Fruit fly (Drosophila melanogaster): ENCODE data around the gene Myo95E.

Myo95E gene

DNA sequence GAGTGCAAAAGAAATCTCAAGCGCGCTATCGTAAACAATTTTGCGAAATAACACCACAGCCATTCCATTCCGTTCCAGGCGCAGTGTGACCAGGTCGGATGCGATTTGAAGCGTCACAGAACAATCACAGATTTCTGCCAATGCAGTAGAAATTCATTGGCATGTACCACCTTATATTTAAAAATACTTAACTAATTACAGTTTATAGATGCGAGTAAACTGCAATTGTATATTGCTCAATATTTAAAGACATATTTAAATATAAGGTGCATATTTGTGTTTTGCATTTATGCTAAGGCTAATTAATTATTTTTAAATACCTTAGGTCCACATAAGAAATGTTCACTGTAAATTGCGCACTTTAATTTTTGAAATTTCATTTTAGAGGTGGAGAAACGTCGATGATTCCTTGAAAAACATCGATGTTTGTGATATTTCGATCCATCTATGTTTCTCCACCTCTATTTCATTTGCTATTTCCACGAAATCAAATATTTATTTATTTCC is 32.1 kb upstream of the Myo95E start, which contains the start of the genes SMC6 and CG6204 (continued):
- TF ChIP-seq salr (GFP tag; optimal IDR thresholded peaks at IDR 0.05) (peak in 1 of 2 experiments; percentile 89), eg (GFP tag; IDR thresholded peaks at IDR 0.05) (peak; percentile 97), fd85E (GFP tag; optimal IDR thresholded peaks at IDR 0.05) (peak; percentile 85), Ets21C (GFP tag; optimal IDR thresholded peaks at IDR 0.05) (peak; percentile 95), Blimp-1 (GFP tag; optimal IDR thresholded peaks at IDR 0.05) (peak; percentile 78), Hr38 (GFP tag; optimal IDR thresholded peaks at IDR 0.05) (no peak), spab (GFP tag; optimal IDR thresholded peaks at IDR 0.05) (peak; percentile 90), topi (GFP tag; optimal IDR thresholded peaks at IDR 0.05) (peak; percentile 95), Eip93F (GFP tag; optimal IDR thresholded peaks at IDR 0.05) (peak; percentile 82), CG10669 (GFP tag; optimal IDR thresholded peaks at IDR 0.05) (peak; percentile 95), Hr4 (GFP tag; optimal IDR thresholded peaks at IDR 0.05) (peak; percentile 97), CG32006 (GFP tag; optimal IDR thresholded peaks at IDR 0.05) (peak; percentile 95), Hr39 (GFP tag; optimal IDR thresholded peaks at IDR 0.05) (peak; percentile 96), Ets96B (tag; optimal IDR thresholded peaks at IDR 0.05) (peak; percentile 96), vri (GFP tag; optimal IDR thresholded peaks at IDR 0.05) (no peak), lz (GFP tag; optimal IDR thresholded peaks at IDR 0.05) (peak; percentile 96), Smox (GFP tag; optimal IDR thresholded peaks at IDR 0.05) (peak; percentile 95), cyc (GFP tag; optimal IDR thresholded peaks at IDR 0.05) (peak; percentile 97), CG9139 (GFP tag; optimal IDR thresholded peaks at IDR 0.05) (peak; percentile 86), dsx (GFP tag; optimal IDR thresholded peaks at IDR 0.05; ENCODE audit: poor library complexity, severe bottlenecking) (peak; percentile 93), CG8632 (GFP tag; optimal IDR thresholded peaks at IDR 0.05) (peak; percentile 95), Met (GFP tag; optimal IDR thresholded peaks at IDR 0.05) (peak; percentile 97)

DNA sequence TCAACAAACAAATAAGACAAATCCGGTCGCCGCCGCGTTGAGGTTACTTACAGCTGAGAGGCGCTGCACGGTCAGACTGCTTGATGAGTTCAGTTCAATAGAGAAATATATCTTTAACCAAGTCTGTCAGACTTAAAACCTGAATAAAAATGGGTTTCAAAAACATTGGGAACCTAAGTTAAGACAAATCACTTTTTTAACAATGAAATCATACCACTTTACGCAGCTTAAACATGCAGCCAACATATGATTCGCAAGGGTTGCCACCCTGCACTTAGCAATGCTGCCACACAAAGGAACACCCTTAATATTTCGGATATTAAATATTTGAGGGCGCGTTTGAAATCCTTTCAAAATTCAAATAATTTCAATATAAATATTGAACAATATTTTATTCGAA is 27.3 kb upstream of the Myo95E start, which contains the start of gene CG5515:
CG5515 (minus strand) TSS at position 278 of the 400 bp plus-strand sequence.
- no peak for TF ChIP-seq svp (GFP tag)
- TF ChIP-seq CG3032 (tag; optimal IDR thresholded peaks at IDR 0.05): peak; percentile 48
- no peak for TF ChIP-seq Smox (GFP tag; optimal IDR thresholded peaks at IDR 0.05)
- peak; percentile 82 for TF ChIP-seq Hr39 (GFP tag; optimal IDR thresholded peaks at IDR 0.05)
- TF ChIP-seq Sox15 (GFP tag; optimal IDR thresholded peaks at IDR 0.05): peak; percentile 64
- peak; percentile 64 for TF ChIP-seq CG6163 (GFP tag; IDR thresholded peaks at IDR 0.05)
- TF ChIP-seq cyc (GFP tag; optimal IDR thresholded peaks at IDR 0.05): peak; percentile 57
- peak; percentile 48 for TF ChIP-seq net (GFP tag; optimal IDR thresholded peaks at IDR 0.05)
- no peak for TF ChIP-seq dsx (GFP tag; optimal IDR thresholded peaks at IDR 0.05; ENCODE audit: poor library complexity, severe bottlenecking)
- TF ChIP-seq CG8632 (GFP tag; optimal IDR thresholded peaks at IDR 0.05): peak; percentile 22
- TF ChIP-seq dac (GFP tag; optimal IDR thresholded peaks at IDR 0.05): peak; percentile 14
- peak; percentile 45 for TF ChIP-seq CG11902 (GFP tag; optimal IDR thresholded peaks at IDR 0.05)
- TF ChIP-seq pdm3 (GFP tag; optimal IDR thresholded peaks at IDR 0.05): peak; percentile 74
- TF ChIP-seq vri (GFP tag; optimal IDR thresholded peaks at IDR 0.05): no peak
- peak; percentile 75 for TF ChIP-seq topi (GFP tag; optimal IDR thresholded peaks at IDR 0.05)
- TF ChIP-seq CG31627 (GFP tag; optimal IDR thresholded peaks at IDR 0.05): peak; percentile 80
- peak; percentile 40 for TF ChIP-seq CG8319 (GFP tag; optimal IDR thresholded peaks at IDR 0.05)
- peak; percentile 63 for TF ChIP-seq CG34406 (GFP tag; optimal IDR thresholded peaks at IDR 0.05)
- TF ChIP-seq fd85E (GFP tag; optimal IDR thresholded peaks at IDR 0.05): no peak
- TF ChIP-seq ss (GFP tag; optimal IDR thresholded peaks at IDR 0.05): no peak
- TF ChIP-seq CG8119 (GFP tag; IDR thresholded peaks at IDR 0.05): peak; percentile 35; the same call in 1 of the 3 replicates
- TF ChIP-seq Ets21C (GFP tag; optimal IDR thresholded peaks at IDR 0.05): peak; percentile 67
- peak; percentile 79 for TF ChIP-seq Sox14 (GFP tag; optimal IDR thresholded peaks at IDR 0.05)
- TF ChIP-seq CG10631 (GFP tag; optimal IDR thresholded peaks at IDR 0.05): peak; percentile 62
- TF ChIP-seq OdsH (GFP tag; optimal IDR thresholded peaks at IDR 0.05): peak; percentile 73
- no peak for TF ChIP-seq CG7368 (GFP tag; optimal IDR thresholded peaks at IDR 0.05)
- TF ChIP-seq lz (GFP tag; optimal IDR thresholded peaks at IDR 0.05): peak; percentile 77
- peak; percentile 57; the same call in 2 of the 3 replicates for TF ChIP-seq eg (GFP tag; IDR thresholded peaks at IDR 0.05)
- peak; percentile 26 for TF ChIP-seq CG11762 (GFP tag; optimal IDR thresholded peaks at IDR 0.05; ENCODE audit: insufficient read depth)
- peak; percentile 63 for TF ChIP-seq acj6 (GFP tag; optimal IDR thresholded peaks at IDR 0.05)
- TF ChIP-seq esn (GFP tag; optimal IDR thresholded peaks at IDR 0.05): peak; percentile 81
- peak; percentile 78 for TF ChIP-seq Eip78C (GFP tag)
- peak; percentile 45 for TF ChIP-seq CG6792 (GFP tag; optimal IDR thresholded peaks at IDR 0.05)
- no peak for TF ChIP-seq Sox102F (GFP tag; optimal IDR thresholded peaks at IDR 0.05)
- peak; percentile 65 for TF ChIP-seq CG32006 (GFP tag; optimal IDR thresholded peaks at IDR 0.05)
- peak; percentile 52 for TF ChIP-seq CG4318 (GFP tag; optimal IDR thresholded peaks at IDR 0.05)
- peak; percentile 78 for TF ChIP-seq Hr4 (GFP tag; optimal IDR thresholded peaks at IDR 0.05)
- TF ChIP-seq CG11294 (GFP tag; IDR thresholded peaks at IDR 0.05): peak; percentile 14; the same call in 1 of the 2 replicates

Measured in whole organism, prepupa.